Fruit fly (Drosophila melanogaster) whole organism, prepupa: ENCODE data around the gene Exo70.

Source experiments
- CG10669 ChIP-seq: fragments of 200-800 bp; sonication (Bioruptor generic); optimal IDR thresholded peaks from 3 replicates; lab custom pipeline; 2018; ENCODE audit warnings: missing biosample characterization, mild to moderate bottlenecking, missing genetic modification characterization, moderate library complexity
- CG6163 ChIP-seq: fragments of 200-800 bp; sonication (Bioruptor generic); IDR thresholded peaks from 3 replicates; pipeline ENCODE4 v1.3.6; 2022; ENCODE audit warnings: missing biosample characterization, missing genetic modification characterization
- CG8119 ChIP-seq: fragments of 200-800 bp; sonication (Bioruptor generic); IDR thresholded peaks from 3 replicates; pipeline ENCODE4 v1.3.6; 2022; ENCODE audit warnings: missing biosample characterization, missing genetic modification characterization
- CG8632 ChIP-seq: fragments of 200-800 bp; sonication (Bioruptor generic); optimal IDR thresholded peaks from 3 replicates; lab custom pipeline; 2016; ENCODE audit warnings: missing biosample characterization, missing genetic modification characterization
- net ChIP-seq: fragments of 200-800 bp; sonication (Bioruptor generic); optimal IDR thresholded peaks from 3 replicates; lab custom pipeline; 2016; ENCODE audit warnings: missing biosample characterization, missing genetic modification characterization
- spab ChIP-seq: fragments of 200-800 bp; sonication (Bioruptor generic); optimal IDR thresholded peaks from 2 replicates; lab custom pipeline; 2017; ENCODE audit warnings: missing biosample characterization, mild to moderate bottlenecking, missing genetic modification characterization, missing genetic modification reagents
- topi ChIP-seq: fragments of 200-800 bp; sonication (Bioruptor generic); optimal IDR thresholded peaks from 3 replicates; lab custom pipeline; 2016; ENCODE audit warnings: missing biosample characterization, missing genetic modification characterization

The Exo70 gene

DNA sequence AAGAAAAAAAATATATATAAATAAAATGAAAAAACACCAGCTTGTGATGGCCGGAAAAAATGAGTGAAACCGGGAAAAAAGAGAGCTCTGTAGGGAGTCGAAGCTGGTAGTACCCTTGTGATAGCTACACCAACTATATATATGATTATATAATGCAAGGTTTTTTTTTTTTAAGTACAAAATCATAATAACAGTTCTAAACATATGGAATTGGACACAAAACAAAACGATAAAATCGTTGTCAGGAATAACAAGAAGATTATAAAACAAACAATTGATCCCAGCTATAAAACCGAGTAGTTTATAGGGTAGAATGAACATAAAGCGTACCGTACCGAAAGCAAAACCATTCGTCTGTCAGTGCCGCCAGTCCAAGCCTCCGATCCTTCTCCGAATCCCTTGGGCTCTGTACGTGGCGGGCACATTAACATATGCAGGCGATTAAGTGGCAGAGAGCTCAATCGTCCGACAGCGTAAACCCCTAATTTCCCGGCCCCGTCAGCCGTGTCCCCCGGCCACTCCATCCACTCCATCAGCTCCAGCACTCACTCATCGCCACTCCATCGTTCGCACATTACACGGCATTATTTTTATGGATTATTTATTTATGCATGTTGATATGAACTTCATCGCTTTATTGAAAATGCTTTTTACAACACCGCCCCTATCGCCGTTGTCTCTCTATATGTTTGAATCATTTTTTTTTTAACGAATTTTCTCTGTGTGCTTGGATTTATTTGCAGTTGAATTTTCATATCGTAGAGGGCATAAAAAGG, 49.8 kb downstream of the Exo70 start (continued):
- TF ChIP-seq net (GFP tag; lab: Kevin White, UChicago) = peak; percentile 43
- TF ChIP-seq spab (GFP tag; lab: Kevin White, UChicago) = peak; percentile 26
- peak; percentile 16 for TF ChIP-seq topi
- peak; percentile 48 for TF ChIP-seq CG8632 (GFP tag; lab: Kevin White, UChicago)
- peak; percentile 27; the same call in 1 of the 3 replicates for TF ChIP-seq CG8119 (GFP tag; lab: Robert Waterston, UW)
- TF ChIP-seq CG6163 (GFP tag; lab: Robert Waterston, UW) = 0 out of 3 replicates have a peak, but pooled peaks have one; percentile 47
- no peak for TF ChIP-seq CG10669 (GFP tag; lab: Kevin White, UChicago)
- TF ChIP-seq, all 60 proteins: peak for 22
